Worm (Caenorhabditis elegans) whole organism, L4 larva: ENCODE measurements around the gene hrpf-2.

Experiments used
- dmd-6 ChIP-seq: fragments of 200-800 bp; sonication (Bioruptor generic); IDR thresholded peaks from 2 replicates; pipeline ENCODE4 v1.3.6; 2022; ENCODE audit warnings: missing genetic modification reagents, missing genetic modification characterization, missing compliant biosample characterization
- dpl-1 ChIP-seq: fragments of 150-350 bp; optimal IDR thresholded peaks from 2 replicates; lab custom pipeline; 2014; ENCODE audit warnings: missing biosample characterization, missing genetic modification reagents, missing genetic modification characterization
- egl-27 ChIP-seq: sonication (generic microtip); optimal IDR thresholded peaks from 3 replicates; lab custom pipeline; 2017; ENCODE audit warnings: missing biosample characterization, missing genetic modification reagents, missing genetic modification characterization
- sdz-12 ChIP-seq: fragments of 200-800 bp; sonication (Bioruptor generic); optimal IDR thresholded peaks from 2 replicates; lab custom pipeline; 2018; ENCODE audit warnings: mild to moderate bottlenecking, missing genetic modification characterization, missing compliant biosample characterization
- zfp-2 ChIP-seq: sonication (generic microtip); optimal IDR thresholded peaks from 2 replicates; lab custom pipeline; 2016; ENCODE audit warnings: mild to moderate bottlenecking, missing genetic modification characterization, missing compliant biosample characterization

Gene hrpf-2

DNA sequence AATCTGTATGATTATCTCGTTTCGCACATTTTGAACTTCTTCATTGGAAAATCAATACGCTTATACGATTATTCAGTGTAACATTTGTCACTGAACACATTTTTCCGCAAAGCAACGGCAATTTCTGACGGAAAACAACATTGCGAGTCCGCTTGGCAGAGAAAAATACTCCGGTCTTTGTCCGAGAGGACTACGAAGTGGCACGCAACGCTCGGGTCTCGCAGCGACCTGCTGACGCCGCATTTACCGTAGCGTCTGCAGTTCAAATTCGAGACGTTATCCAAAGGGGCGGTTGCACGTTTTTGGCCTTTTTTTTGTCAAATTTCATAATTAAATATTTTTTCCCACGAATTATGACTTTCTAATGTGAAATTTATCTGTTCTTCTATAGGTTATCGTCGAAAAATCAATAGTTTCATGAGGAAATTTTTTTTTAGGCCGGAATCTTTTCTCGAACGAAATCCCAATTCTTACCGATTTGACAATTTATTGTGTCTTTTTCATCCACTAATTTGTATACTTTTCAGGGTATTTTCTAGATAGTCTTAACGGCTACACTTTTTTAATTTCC is 52.6 kb downstream of the hrpf-2 start, which contains the start of gene sqd-1 (continued):
- TF ChIP-seq dmd-6 (GFP tag; lab: Robert Waterston, UW) = peak; percentile 96
- peak; percentile 93 for TF ChIP-seq dpl-1
- no peak for TF ChIP-seq egl-27
- peak; percentile 70 for TF ChIP-seq sdz-12 (GFP tag; lab: Kevin White, UChicago)
- peak; percentile 99 for TF ChIP-seq zfp-2 (tag; lab: Kevin White, UChicago)
